Fruit fly (Drosophila melanogaster) whole organism, prepupa: ENCODE measurements around the gene lush.

Experiments used
- Blimp-1 ChIP-seq: fragments of 200-800 bp; sonication (Bioruptor generic); optimal IDR thresholded peaks from 3 replicates; lab custom pipeline; 2017; ENCODE audit warnings: missing biosample characterization, missing genetic modification characterization, mild to moderate bottlenecking, moderate library complexity, missing genetic modification reagents
- CG11902 ChIP-seq: fragments of 200-800 bp; sonication (Bioruptor generic); optimal IDR thresholded peaks from 3 replicates; lab custom pipeline; 2016; ENCODE audit warnings: missing biosample characterization, missing genetic modification characterization
- CG15336 ChIP-seq: fragments of 200-800 bp; sonication (Bioruptor generic); IDR thresholded peaks from 2 replicates; pipeline ENCODE4 v1.3.6; 2022; ENCODE audit warnings: missing biosample characterization, missing genetic modification characterization
- CG16779 ChIP-seq: fragments of 200-800 bp; sonication (Bioruptor generic); optimal IDR thresholded peaks from 3 replicates; lab custom pipeline; 2017; ENCODE audit warnings: missing biosample characterization, mild to moderate bottlenecking, missing genetic modification characterization
- CG31627 ChIP-seq: fragments of 200-800 bp; sonication (Bioruptor generic); optimal IDR thresholded peaks from 3 replicates; lab custom pipeline; 2016; ENCODE audit warnings: missing biosample characterization, missing genetic modification characterization
- CG34406 ChIP-seq: fragments of 200-800 bp; sonication (Bioruptor generic); optimal IDR thresholded peaks from 3 replicates; lab custom pipeline; 2016; ENCODE audit warnings: missing biosample characterization, missing genetic modification characterization
- CG3919 ChIP-seq: fragments of 200-800 bp; sonication (Bioruptor generic); optimal IDR thresholded peaks from 3 replicates; lab custom pipeline; 2016; ENCODE audit warnings: missing biosample characterization, missing genetic modification characterization
- CG6792 ChIP-seq: fragments of 200-800 bp; sonication (Bioruptor generic); optimal IDR thresholded peaks from 3 replicates; lab custom pipeline; 2016; ENCODE audit warnings: missing biosample characterization, missing genetic modification characterization
- CG7368 ChIP-seq: fragments of 200-800 bp; sonication (Bioruptor generic); optimal IDR thresholded peaks from 3 replicates; lab custom pipeline; 2016; ENCODE audit warnings: missing biosample characterization, missing genetic modification characterization
- CG8119 ChIP-seq: fragments of 200-800 bp; sonication (Bioruptor generic); IDR thresholded peaks from 3 replicates; pipeline ENCODE4 v1.3.6; 2022; ENCODE audit warnings: missing biosample characterization, missing genetic modification characterization
- CG8319 ChIP-seq: fragments of 200-800 bp; sonication (Bioruptor generic); optimal IDR thresholded peaks from 3 replicates; lab custom pipeline; 2016; ENCODE audit warnings: missing biosample characterization, missing genetic modification characterization
- CG8632 ChIP-seq: fragments of 200-800 bp; sonication (Bioruptor generic); optimal IDR thresholded peaks from 3 replicates; lab custom pipeline; 2016; ENCODE audit warnings: missing biosample characterization, missing genetic modification characterization
- CG9139 ChIP-seq: fragments of 200-800 bp; sonication (Bioruptor generic); optimal IDR thresholded peaks from 3 replicates; lab custom pipeline; 2017; ENCODE audit warnings: missing biosample characterization, mild to moderate bottlenecking, missing genetic modification characterization
- Eip78C ChIP-seq: fragments of 200-800 bp; sonication (Bioruptor generic); peaks from one replicate; lab custom pipeline; 2016; ENCODE audit warnings: missing biosample characterization, missing genetic modification characterization
- Eip93F ChIP-seq: fragments of 200-800 bp; sonication (Bioruptor generic); optimal IDR thresholded peaks from 2 replicates; lab custom pipeline; 2016; ENCODE audit warnings: missing biosample characterization, mild to moderate bottlenecking, missing genetic modification characterization
- Ets96B ChIP-seq: fragments of 200-800 bp; optimal IDR thresholded peaks from 2 replicates; lab custom pipeline; 2019; ENCODE audit warnings: missing biosample characterization, mild to moderate bottlenecking, missing genetic modification characterization, moderate library complexity
- Hr38 ChIP-seq: sonication (Bioruptor generic); optimal IDR thresholded peaks from 2 replicates; lab custom pipeline; 2016; ENCODE audit warnings: missing biosample characterization, missing genetic modification characterization
- Hr4 ChIP-seq: fragments of 200-800 bp; sonication (Bioruptor generic); optimal IDR thresholded peaks from 3 replicates; lab custom pipeline; 2016; ENCODE audit warnings: missing biosample characterization, missing genetic modification characterization
- Met ChIP-seq: fragments of 200-800 bp; sonication (Bioruptor generic); optimal IDR thresholded peaks from 3 replicates; lab custom pipeline; 2016; ENCODE audit warnings: missing biosample characterization, missing genetic modification characterization
- OdsH ChIP-seq: fragments of 200-800 bp; sonication (Bioruptor generic); optimal IDR thresholded peaks from 3 replicates; lab custom pipeline; 2016; ENCODE audit warnings: missing biosample characterization, missing genetic modification characterization
- Smox ChIP-seq: fragments of 200-800 bp; sonication (Bioruptor generic); optimal IDR thresholded peaks from 3 replicates; lab custom pipeline; 2016; ENCODE audit warnings: missing biosample characterization, missing genetic modification characterization
- Sox102F ChIP-seq: fragments of 200-800 bp; sonication (Bioruptor generic); optimal IDR thresholded peaks from 2 replicates; lab custom pipeline; 2016; ENCODE audit warnings: missing biosample characterization, mild to moderate bottlenecking, missing genetic modification characterization
- Sox14 ChIP-seq: fragments of 200-800 bp; sonication (Bioruptor generic); optimal IDR thresholded peaks from 3 replicates; lab custom pipeline; 2016; ENCODE audit warnings: missing biosample characterization, missing genetic modification characterization
- Sox15 ChIP-seq: fragments of 200-800 bp; sonication (Bioruptor generic); optimal IDR thresholded peaks from 3 replicates; lab custom pipeline; 2016; ENCODE audit warnings: missing biosample characterization, missing genetic modification characterization
- achi ChIP-seq: fragments of 200-800 bp; sonication (Bioruptor generic); optimal IDR thresholded peaks from 3 replicates; lab custom pipeline; 2016; ENCODE audit warnings: missing biosample characterization, missing genetic modification characterization
- dac ChIP-seq: fragments of 200-800 bp; sonication (Bioruptor generic); optimal IDR thresholded peaks from 2 replicates; lab custom pipeline; 2017; ENCODE audit warnings: missing biosample characterization, mild to moderate bottlenecking, missing genetic modification characterization
- dsx ChIP-seq: fragments of 200-800 bp; optimal IDR thresholded peaks from 3 replicates; lab custom pipeline; 2019; ENCODE audit warnings: missing biosample characterization, mild to moderate bottlenecking, missing genetic modification characterization, moderate library complexity; ENCODE audit not compliant: poor library complexity, severe bottlenecking
- eg ChIP-seq: fragments of 200-800 bp; sonication (Bioruptor generic); IDR thresholded peaks from 3 replicates; pipeline ENCODE4 v1.3.6; 2022; ENCODE audit warnings: missing biosample characterization, missing genetic modification characterization
- esn ChIP-seq: fragments of 200-800 bp; sonication (Bioruptor generic); optimal IDR thresholded peaks from 2 replicates; lab custom pipeline; 2016; ENCODE audit warnings: missing biosample characterization, mild to moderate bottlenecking, missing genetic modification characterization, moderate library complexity
- fkh ChIP-seq: fragments of 200-800 bp; sonication (Bioruptor generic); optimal IDR thresholded peaks from 3 replicates; lab custom pipeline; 2017; ENCODE audit warnings: missing biosample characterization, mild to moderate bottlenecking, missing genetic modification characterization, moderate library complexity
- lz ChIP-seq: fragments of 200-800 bp; sonication (Bioruptor generic); optimal IDR thresholded peaks from 3 replicates; lab custom pipeline; 2016; ENCODE audit warnings: missing biosample characterization, missing genetic modification characterization
- net ChIP-seq: fragments of 200-800 bp; sonication (Bioruptor generic); optimal IDR thresholded peaks from 3 replicates; lab custom pipeline; 2016; ENCODE audit warnings: missing biosample characterization, missing genetic modification characterization
- pdm3 ChIP-seq: fragments of 200-800 bp; sonication (Bioruptor generic); optimal IDR thresholded peaks from 3 replicates; lab custom pipeline; 2016; ENCODE audit warnings: missing biosample characterization, missing genetic modification characterization
- svp ChIP-seq: fragments of 200-800 bp; sonication (Bioruptor generic); peaks from one replicate; lab custom pipeline; 2016; ENCODE audit warnings: missing biosample characterization, missing genetic modification characterization
- vri ChIP-seq: fragments of 200-800 bp; sonication (Bioruptor generic); optimal IDR thresholded peaks from 3 replicates; lab custom pipeline; 2016; ENCODE audit warnings: missing biosample characterization, mild to moderate bottlenecking, missing genetic modification characterization

Gene lush

DNA sequence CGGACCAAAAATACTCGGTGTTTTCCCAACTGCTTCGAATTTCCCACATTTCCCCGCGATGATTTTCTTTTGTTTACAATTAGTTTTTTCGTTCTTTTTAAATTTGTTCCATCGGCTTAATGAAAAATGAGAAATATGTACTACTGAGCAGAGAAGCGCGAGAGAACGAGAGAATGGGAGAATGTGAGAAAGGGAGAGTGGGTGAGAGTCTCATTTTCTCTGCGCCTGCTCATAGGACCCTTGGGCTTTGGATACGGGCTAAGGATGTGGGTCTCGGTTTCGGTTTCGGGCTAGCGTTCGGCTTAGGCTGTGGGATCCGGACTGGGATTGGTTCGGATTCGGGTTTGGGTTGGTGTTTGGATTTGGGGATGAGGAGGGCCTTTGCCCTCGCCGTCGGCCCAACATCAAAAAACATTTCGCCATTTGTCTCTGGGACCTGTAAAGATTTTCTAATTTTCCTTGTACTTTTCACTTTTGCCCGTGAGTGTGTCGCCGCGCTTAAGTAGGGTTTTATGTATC is 25.1 kb downstream of the lush start:
- TF ChIP-seq CG8319 (GFP tag; lab: Kevin White, UChicago) (no peak), Eip78C (GFP tag; lab: Kevin White, UChicago) (peak; percentile 6)

DNA sequence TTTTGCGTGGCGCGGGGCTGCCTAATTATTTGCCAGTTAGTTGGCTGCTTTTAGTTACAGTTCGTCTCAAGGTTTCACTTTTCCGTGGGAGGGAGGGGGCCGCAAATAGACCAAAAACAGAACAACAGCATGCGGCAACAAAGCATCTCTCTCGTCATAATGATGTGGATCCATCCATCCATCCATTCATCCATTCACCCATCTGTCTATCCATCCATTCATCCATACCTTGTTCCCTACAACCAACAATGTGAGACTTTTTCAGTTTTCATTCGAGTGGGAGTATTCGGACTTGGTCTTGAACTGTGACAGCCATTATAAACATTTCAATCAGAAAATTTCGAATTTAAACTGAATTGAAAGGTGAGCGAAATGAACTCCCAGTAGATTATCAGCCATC is 26.5 kb downstream of the lush start:
- TF ChIP-seq CG6792 (no peak), fkh (GFP tag; lab: Kevin White, UChicago) (no peak), dsx (GFP tag; lab: Kevin White, UChicago) (no peak), CG11902 (GFP tag; lab: Kevin White, UChicago) (no peak), CG16779 (tag; lab: Kevin White, UChicago) (no peak), CG9139 (GFP tag; lab: Kevin White, UChicago) (no peak), net (GFP tag; lab: Kevin White, UChicago) (no peak), Ets96B (tag; lab: Kevin White, UChicago) (no peak), CG3919 (no peak), pdm3 (GFP tag; lab: Kevin White, UChicago) (no peak), vri (GFP tag; lab: Kevin White, UChicago) (no peak), Sox102F (GFP tag; lab: Kevin White, UChicago) (no peak), Sox14 (GFP tag; lab: Kevin White, UChicago) (no peak), CG31627 (GFP tag; lab: Kevin White, UChicago) (no peak), Eip93F (GFP tag; lab: Kevin White, UChicago) (no peak), CG34406 (GFP tag; lab: Kevin White, UChicago) (no peak), OdsH (no peak), svp (GFP tag; lab: Kevin White, UChicago) (no peak)

DNA sequence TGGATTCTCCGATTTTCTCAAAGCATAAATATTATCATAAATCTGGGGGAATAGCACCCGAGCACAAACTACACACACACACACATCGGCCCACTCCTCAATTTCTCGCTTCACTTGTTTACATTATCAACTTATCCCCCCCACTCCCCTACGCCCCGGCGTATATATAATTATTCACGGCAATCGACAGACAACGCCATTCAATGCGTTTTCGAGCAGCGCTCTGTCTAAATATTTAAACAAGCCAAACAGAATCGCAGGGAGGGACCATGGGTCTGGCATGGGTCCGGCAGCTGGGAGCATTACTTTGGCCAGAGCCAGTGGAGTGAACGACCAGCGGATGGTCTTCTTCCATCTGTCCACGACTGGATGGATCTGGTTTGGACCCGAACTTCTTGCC is 30.2 kb downstream of the lush start:
- TF ChIP-seq eg (GFP tag; lab: Robert Waterston, UW) (no peak), CG31627 (GFP tag; lab: Kevin White, UChicago) (peak; percentile 3), Sox15 (GFP tag; lab: Kevin White, UChicago) (no peak), CG8632 (GFP tag; lab: Kevin White, UChicago) (peak; percentile 29), CG6792 (peak; percentile 14), CG15336 (GFP tag; lab: Robert Waterston, UW) (no peak), Eip78C (GFP tag; lab: Kevin White, UChicago) (peak; percentile 20), pdm3 (GFP tag; lab: Kevin White, UChicago) (peak; percentile 4), CG34406 (GFP tag; lab: Kevin White, UChicago) (no peak), vri (GFP tag; lab: Kevin White, UChicago) (peak; percentile 64), svp (GFP tag; lab: Kevin White, UChicago) (peak; percentile 25), CG8119 (GFP tag; lab: Robert Waterston, UW) (no peak), lz (GFP tag; lab: Kevin White, UChicago) (no peak), dac (GFP tag; lab: Kevin White, UChicago) (no peak), Blimp-1 (GFP tag; lab: Kevin White, UChicago) (no peak), Hr38 (GFP tag; lab: Kevin White, UChicago) (no peak), esn (peak; percentile 44), Sox102F (GFP tag; lab: Kevin White, UChicago) (peak; percentile 30), net (GFP tag; lab: Kevin White, UChicago) (no peak), Smox (GFP tag; lab: Kevin White, UChicago) (peak; percentile 14), Met (peak; percentile 50), achi (GFP tag; lab: Kevin White, UChicago) (peak; percentile 17), fkh (GFP tag; lab: Kevin White, UChicago) (peak; percentile 94), CG7368 (GFP tag; lab: Kevin White, UChicago) (peak; percentile 7)

DNA sequence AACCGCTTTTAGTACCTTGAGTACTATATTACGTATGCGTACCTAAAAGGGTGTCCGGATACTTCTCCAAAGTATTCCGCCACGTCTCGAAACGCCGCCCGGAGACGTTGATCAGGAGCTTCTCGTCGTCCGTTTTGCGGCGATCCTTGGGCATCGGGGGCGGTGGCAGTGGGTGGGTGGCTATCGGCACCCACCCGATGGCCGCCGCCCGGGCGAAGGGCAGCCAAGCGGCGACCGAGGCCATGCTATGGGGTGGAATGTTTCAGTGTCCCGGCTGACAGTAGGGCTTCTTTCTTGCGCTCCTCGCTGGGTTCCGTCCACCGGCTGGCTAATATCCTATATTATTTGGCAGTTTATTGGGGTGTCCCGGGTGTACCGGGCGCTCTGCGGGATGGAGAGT is 31.4 kb downstream of the lush start:
- TF ChIP-seq lz (GFP tag; lab: Kevin White, UChicago) (no peak), vri (GFP tag; lab: Kevin White, UChicago) (no peak), Hr4 (no peak), svp (GFP tag; lab: Kevin White, UChicago) (no peak), Eip93F (GFP tag; lab: Kevin White, UChicago) (no peak), CG8632 (GFP tag; lab: Kevin White, UChicago) (no peak), achi (GFP tag; lab: Kevin White, UChicago) (no peak), Sox15 (GFP tag; lab: Kevin White, UChicago) (no peak), Hr38 (GFP tag; lab: Kevin White, UChicago) (no peak), esn (no peak)
